Worm (Caenorhabditis elegans) whole organism, early embryonic: ENCODE measurements around the gene nduv-2.

Experiments used
- ama-1 ChIP-seq: fragments of 150-350 bp; optimal IDR thresholded peaks from 2 replicates; lab custom pipeline; 2014
- ceh-13 ChIP-seq: fragments of 200-800 bp; sonication (Bioruptor generic); optimal IDR thresholded peaks from 2 replicates; lab custom pipeline; 2018; ENCODE audit warnings: mild to moderate bottlenecking, missing genetic modification characterization, missing compliant biosample characterization
- hmbx-1 ChIP-seq: sonication (generic microtip); optimal IDR thresholded peaks from 2 replicates; lab custom pipeline; 2016; ENCODE audit warnings: mild to moderate bottlenecking, missing genetic modification characterization, missing compliant biosample characterization
- sea-1 ChIP-seq: fragments of 200-800 bp; sonication (Bioruptor generic); conservative IDR thresholded peaks from 2 replicates; pipeline ENCODE4 v1.3.6; 2022; ENCODE audit warnings: missing genetic modification characterization, missing compliant biosample characterization
- tbx-11 ChIP-seq: fragments of 200-800 bp; sonication (Bioruptor generic); IDR thresholded peaks from 2 replicates; pipeline ENCODE4 v1.3.6; 2022; ENCODE audit warnings: missing genetic modification characterization, missing compliant biosample characterization
- tbx-37 ChIP-seq: fragments of 200-800 bp; sonication (Bioruptor generic); conservative IDR thresholded peaks from 2 replicates; pipeline ENCODE4 v1.3.6; 2022; ENCODE audit warnings: missing genetic modification reagents, missing genetic modification characterization, missing compliant biosample characterization

DNA sequence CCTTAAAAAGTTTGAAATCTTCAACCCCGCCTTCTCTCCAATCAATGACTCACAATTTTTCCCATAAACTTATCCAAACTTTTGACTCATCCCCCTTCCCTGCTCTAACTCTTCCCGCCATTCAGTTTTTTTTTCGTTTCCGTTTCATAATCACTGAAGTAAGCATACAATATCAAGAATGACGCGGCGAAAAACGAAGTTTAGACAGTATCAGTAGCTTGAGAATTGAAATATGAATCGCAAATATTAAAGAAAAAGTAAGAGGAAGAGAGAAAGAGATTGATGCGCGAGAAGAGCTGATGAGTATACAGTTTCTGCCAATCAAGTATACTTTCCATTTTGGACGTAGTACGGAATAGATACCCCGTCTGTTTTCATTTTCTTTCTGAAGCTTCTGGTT, 47.9 kb downstream of the nduv-2 start:
- TF ChIP-seq hmbx-1 (tag; lab: Kevin White, UChicago) = no peak
- TF ChIP-seq ama-1 (lab: Kevin White, UChicago) = no peak
- TF ChIP-seq ceh-13 (GFP tag; lab: Kevin White, UChicago) = no peak
- TF ChIP-seq sea-1 (GFP tag; lab: Robert Waterston, UW) = no peak
- TF ChIP-seq tbx-11 = no peak
- no peak for TF ChIP-seq tbx-37 (GFP tag; lab: Robert Waterston, UW)
